Fruit fly (Drosophila melanogaster): Measurements from ENCODE around the gene CG33080.

CG33080 gene

DNA sequence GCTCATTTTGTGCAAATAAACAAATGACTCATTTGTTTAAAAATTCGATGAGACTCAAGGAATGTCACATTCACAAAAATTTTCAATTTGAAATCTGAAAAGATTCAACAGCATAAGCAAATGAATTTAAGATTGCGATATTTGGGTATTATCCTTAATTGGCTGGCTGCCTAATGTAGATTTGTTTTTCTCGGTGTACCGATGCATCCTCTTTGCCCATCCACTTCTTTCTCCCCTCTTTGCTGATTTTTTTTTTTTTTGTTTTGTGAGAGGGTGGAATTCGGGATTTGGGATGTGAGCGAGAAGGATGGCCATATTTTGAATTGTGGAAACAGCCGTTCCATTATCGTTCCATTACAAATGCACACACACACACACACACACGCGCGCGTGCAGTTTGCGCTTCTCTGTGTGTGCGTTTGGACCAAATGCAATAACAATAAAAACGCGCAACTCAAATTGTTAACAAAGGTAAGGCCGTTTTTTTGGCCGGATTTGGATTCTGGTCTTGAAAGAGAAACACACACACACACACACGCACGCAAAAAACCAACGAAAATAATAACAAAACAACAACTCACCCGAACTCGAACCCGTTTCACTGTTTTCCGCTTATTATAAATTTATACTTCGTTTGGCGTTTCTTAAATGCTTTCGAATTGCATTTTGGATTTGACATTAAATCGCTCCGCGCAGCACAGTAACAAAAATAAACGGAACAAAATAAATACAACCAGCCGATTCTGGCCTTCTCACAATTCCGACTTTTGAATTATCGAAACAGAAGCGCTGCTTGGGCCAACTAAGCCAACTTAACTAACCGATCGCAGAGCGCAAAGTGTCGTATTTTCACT, 38.3 kb downstream of the CG33080 start (continued):
- TF ChIP-seq hth (optimal IDR thresholded peaks at IDR 0.05) (no peak), twi (tag; optimal IDR thresholded peaks at IDR 0.05) (no peak), Sox102F (GFP tag; optimal IDR thresholded peaks at IDR 0.05) (peak; percentile 57), Sin3A (optimal IDR thresholded peaks at IDR 0.05) (no peak), Hr39 (optimal IDR thresholded peaks at IDR 0.05) (no peak), ewg (GFP tag; optimal IDR thresholded peaks at IDR 0.05) (peak; percentile 22), gfzf (GFP tag; optimal IDR thresholded peaks at IDR 0.05) (no peak), org-1 (GFP tag; optimal IDR thresholded peaks at IDR 0.05) (peak; percentile 25), CG7556 (GFP tag; optimal IDR thresholded peaks at IDR 0.05) (no peak), CG3407 (GFP tag; optimal IDR thresholded peaks at IDR 0.05) (peak; percentile 46), unpg (GFP tag; optimal IDR thresholded peaks at IDR 0.05) (peak; percentile 63), vvl (GFP tag; IDR thresholded peaks at IDR 0.05) (peak; percentile 49), Usf (GFP tag; optimal IDR thresholded peaks at IDR 0.05) (no peak), sc (optimal IDR thresholded peaks at IDR 0.05) (no peak), sc (GFP tag; optimal IDR thresholded peaks at IDR 0.05) (peak; percentile 40), Lpt (GFP tag; optimal IDR thresholded peaks at IDR 0.05) (no peak), CG10565 (GFP tag; optimal IDR thresholded peaks at IDR 0.05) (no peak), Chrac-16 (GFP tag; optimal IDR thresholded peaks at IDR 0.05) (peak; percentile 46), phol (tag; optimal IDR thresholded peaks at IDR 0.05) (peak; percentile 72), CG14667 (GFP tag; IDR thresholded peaks at IDR 0.05) (no peak), CG17186 (GFP tag; optimal IDR thresholded peaks at IDR 0.05) (no peak), CG6791 (GFP tag; IDR thresholded peaks at IDR 0.05; ENCODE audit: partially characterized antibody) (no peak), ind (GFP tag; optimal IDR thresholded peaks at IDR 0.05) (peak; percentile 22), Ets97D (GFP tag; optimal IDR thresholded peaks at IDR 0.05) (no peak), CG34376 (GFP tag; optimal IDR thresholded peaks at IDR 0.05) (no peak), fru (optimal IDR thresholded peaks at IDR 0.05) (no peak), PHDP (tag; optimal IDR thresholded peaks at IDR 0.05) (peak; percentile 17), Jarid2 (GFP tag; optimal IDR thresholded peaks at IDR 0.05) (peak; percentile 6), CG1529 (GFP tag; optimal IDR thresholded peaks at IDR 0.05) (peak; percentile 67), ap (GFP tag; IDR thresholded peaks at IDR 0.05) (no peak), Fer3 (tag; optimal IDR thresholded peaks at IDR 0.05) (peak; percentile 16), CG32767 (GFP tag; IDR thresholded peaks at IDR 0.05) (no peak), CG11723 (GFP tag; optimal IDR thresholded peaks at IDR 0.05) (peak; percentile 7), dimm (GFP tag; IDR thresholded peaks at IDR 0.05) (no peak), H15 (GFP tag; IDR thresholded peaks at IDR 0.05) (no peak), CG9215 (GFP tag; IDR thresholded peaks at IDR 0.05) (no peak), CG33213 (GFP tag; optimal IDR thresholded peaks at IDR 0.05) (peak; percentile 17), tll (GFP tag; optimal IDR thresholded peaks at IDR 0.05) (no peak), Blimp-1 (GFP tag; optimal IDR thresholded peaks at IDR 0.05) (peak; percentile 61), Gug (GFP tag; IDR thresholded peaks at IDR 0.05) (peak; percentile 6; the same call in 1 of the 4 replicates), Vsx1 (GFP tag; optimal IDR thresholded peaks at IDR 0.05) (no peak), Dref (GFP tag; IDR thresholded peaks at IDR 0.05) (no peak), Rx (GFP tag; IDR thresholded peaks at IDR 0.05) (0 out of 2 replicates have a peak, but pooled peaks have one; percentile 28), sqz (GFP tag; optimal IDR thresholded peaks at IDR 0.05) (peak; percentile 88), Dip3 (GFP tag; optimal IDR thresholded peaks at IDR 0.05) (no peak), CkIIα-i1 (GFP tag; IDR thresholded peaks at IDR 0.05) (no peak), C15 (GFP tag; IDR thresholded peaks at IDR 0.05) (no peak), Myb (GFP tag; optimal IDR thresholded peaks at IDR 0.05) (no peak), ems (GFP tag; optimal IDR thresholded peaks at IDR 0.05) (no peak), cas (GFP tag; IDR thresholded peaks at IDR 0.05) (no peak), hbn (GFP tag; IDR thresholded peaks at IDR 0.05; ENCODE audit: partially characterized antibody) (no peak)

Measured in whole organism, embryonic.